Fruit fly (Drosophila melanogaster) whole organism, embryonic: ENCODE results near the gene Snr1.

Experiments used
- Ada2b ChIP-seq: fragments of 200-800 bp; sonication (Bioruptor generic); IDR thresholded peaks from 2 replicates; pipeline ENCODE4 v1.3.6; 2022; ENCODE audit warnings: missing biosample characterization, missing genetic modification characterization
- CG12659 ChIP-seq: fragments of 200-800 bp; sonication (Bioruptor generic); optimal IDR thresholded peaks from 3 replicates; lab custom pipeline; 2017; ENCODE audit warnings: mild to moderate bottlenecking, missing biosample characterization, missing genetic modification reagents, missing genetic modification characterization
- CG12942 ChIP-seq: fragments of 200-800 bp; sonication (Bioruptor generic); optimal IDR thresholded peaks from 3 replicates; lab custom pipeline; 2016; ENCODE audit warnings: missing biosample characterization, missing genetic modification characterization
- CG13624 ChIP-seq: fragments of 200-800 bp; sonication (Bioruptor generic); optimal IDR thresholded peaks from 2 replicates; lab custom pipeline; 2016; ENCODE audit warnings: missing biosample characterization, missing genetic modification characterization
- CG1647 ChIP-seq: fragments of 200-800 bp; sonication (Bioruptor generic); optimal IDR thresholded peaks from 3 replicates; lab custom pipeline; 2016; ENCODE audit warnings: missing biosample characterization, missing genetic modification characterization
- CG17385 ChIP-seq: fragments of 200-800 bp; sonication (Bioruptor generic); optimal IDR thresholded peaks from 3 replicates; lab custom pipeline; 2018; ENCODE audit warnings: missing biosample characterization, mild to moderate bottlenecking, missing genetic modification characterization
- CG17802 ChIP-seq: fragments of 200-800 bp; sonication (Bioruptor generic); optimal IDR thresholded peaks from 2 replicates; lab custom pipeline; 2018; ENCODE audit warnings: missing biosample characterization, mild to moderate bottlenecking, missing genetic modification characterization, moderate library complexity
- CG2199 ChIP-seq: fragments of 200-800 bp; sonication (Bioruptor generic); IDR thresholded peaks from 3 replicates; pipeline ENCODE4 v1.3.6; 2022; ENCODE audit warnings: missing biosample characterization, missing genetic modification characterization
- CG30020 ChIP-seq: fragments of 200-800 bp; optimal IDR thresholded peaks from 2 replicates; lab custom pipeline; 2019; ENCODE audit warnings: missing biosample characterization, mild to moderate bottlenecking, missing genetic modification characterization, moderate library complexity
- CG3163 ChIP-seq: fragments of 200-800 bp; sonication (Bioruptor generic); optimal IDR thresholded peaks from 3 replicates; lab custom pipeline; 2016; ENCODE audit warnings: missing biosample characterization, missing genetic modification characterization
- CG32772 ChIP-seq: fragments of 200-800 bp; sonication (Bioruptor generic); IDR thresholded peaks from 2 replicates; pipeline ENCODE4 v1.3.6; 2022; ENCODE audit warnings: missing biosample characterization, missing genetic modification characterization
- CG43689 ChIP-seq: fragments of 200-800 bp; sonication (Bioruptor generic); IDR thresholded peaks from 2 replicates; pipeline ENCODE4 v1.3.6; 2022; ENCODE audit warnings: missing biosample characterization, missing genetic modification characterization
- CG7271 ChIP-seq: fragments of 200-800 bp; sonication (Bioruptor generic); optimal IDR thresholded peaks from 2 replicates; lab custom pipeline; 2018; ENCODE audit warnings: missing biosample characterization, mild to moderate bottlenecking, missing genetic modification characterization, moderate library complexity
- CG7786 ChIP-seq: fragments of 200-800 bp; sonication (Bioruptor generic); optimal IDR thresholded peaks from 2 replicates; lab custom pipeline; 2016; ENCODE audit warnings: missing biosample characterization, missing genetic modification characterization
- Doc2 ChIP-seq: fragments of 200-800 bp; sonication (Bioruptor generic); IDR thresholded peaks from 2 replicates; pipeline ENCODE4 v1.3.6; 2022; ENCODE audit warnings: missing biosample characterization, missing genetic modification characterization
- Dref ChIP-seq: fragments of 200-800 bp; sonication (Bioruptor generic); IDR thresholded peaks from 2 replicates; pipeline ENCODE4 v1.3.6; 2022; ENCODE audit warnings: missing biosample characterization, missing genetic modification characterization
- ERR ChIP-seq: fragments of 200-800 bp; sonication (Bioruptor generic); optimal IDR thresholded peaks from 2 replicates; lab custom pipeline; 2016; ENCODE audit warnings: missing biosample characterization, missing genetic modification characterization
- Eip74EF ChIP-seq, 2 experiments: fragments of 200-800 bp in 1 of 2; fragments of >200 bp in 1 of 2; sonication (Bioruptor generic) in 1 of 2; optimal IDR thresholded peaks; 2 replicates each; lab custom pipeline; 2017 to 2019; ENCODE audit warnings: missing biosample characterization in 2 of 2, missing genetic modification characterization in 2 of 2, mild to moderate bottlenecking in 1 of 2, moderate library complexity in 1 of 2
- Fer2 ChIP-seq: fragments of 200-800 bp; sonication (Bioruptor generic); optimal IDR thresholded peaks from 2 replicates; lab custom pipeline; 2018; ENCODE audit warnings: missing biosample characterization, mild to moderate bottlenecking, missing genetic modification characterization, moderate library complexity
- H15 ChIP-seq: fragments of 200-800 bp; sonication (Bioruptor generic); IDR thresholded peaks from 3 replicates; pipeline ENCODE4 v1.3.6; 2022; ENCODE audit warnings: missing biosample characterization, missing genetic modification characterization
- NC2β ChIP-seq: fragments of 200-800 bp; sonication (Bioruptor generic); optimal IDR thresholded peaks from 2 replicates; lab custom pipeline; 2016; ENCODE audit warnings: missing biosample characterization, missing genetic modification characterization
- NfI ChIP-seq: fragments of 200-800 bp; sonication (Bioruptor generic); optimal IDR thresholded peaks from 3 replicates; lab custom pipeline; 2018; ENCODE audit warnings: missing biosample characterization, mild to moderate bottlenecking, missing genetic modification characterization, moderate library complexity
- Rfx ChIP-seq: fragments of 200-800 bp; sonication (Bioruptor generic); IDR thresholded peaks from 2 replicates; pipeline ENCODE4 v1.3.6; 2022; ENCODE audit warnings: missing biosample characterization, missing genetic modification characterization
- Side ChIP-seq: fragments of 200-800 bp; sonication (Bioruptor generic); optimal IDR thresholded peaks from 2 replicates; lab custom pipeline; 2016; ENCODE audit warnings: missing biosample characterization, missing genetic modification characterization
- Six4 ChIP-seq: fragments of 200-800 bp; sonication (Bioruptor generic); optimal IDR thresholded peaks from 2 replicates; lab custom pipeline; 2016; ENCODE audit warnings: missing biosample characterization, missing genetic modification characterization
- Spps ChIP-seq: fragments of 200-800 bp; sonication (Bioruptor generic); optimal IDR thresholded peaks from 2 replicates; lab custom pipeline; 2018; ENCODE audit warnings: missing biosample characterization, mild to moderate bottlenecking, missing genetic modification characterization
- Sry-δ ChIP-seq: fragments of 200-800 bp; sonication (Bioruptor generic); optimal IDR thresholded peaks from 2 replicates; lab custom pipeline; 2016; ENCODE audit warnings: missing biosample characterization, missing genetic modification characterization
- Xrp1 ChIP-seq: fragments of 200-800 bp; sonication (Bioruptor generic); IDR thresholded peaks from 2 replicates; pipeline ENCODE4 v1.3.6; 2022; ENCODE audit warnings: missing biosample characterization, missing genetic modification characterization
- bbx ChIP-seq: fragments of 200-800 bp; sonication (Bioruptor generic); IDR thresholded peaks from 2 replicates; pipeline ENCODE4 v1.3.6; 2022; ENCODE audit warnings: missing biosample characterization, missing genetic modification characterization; ENCODE audit not compliant: partially characterized antibody
- bcd ChIP-seq: fragments of 200-800 bp; sonication (Bioruptor generic); optimal IDR thresholded peaks from 2 replicates; lab custom pipeline; 2017; ENCODE audit warnings: missing biosample characterization, mild to moderate bottlenecking, missing genetic modification characterization
- btn ChIP-seq: fragments of 200-800 bp; sonication (Bioruptor generic); optimal IDR thresholded peaks from 2 replicates; lab custom pipeline; 2016; ENCODE audit warnings: missing biosample characterization, missing genetic modification characterization
- emc ChIP-seq: fragments of 200-800 bp; sonication (Bioruptor generic); optimal IDR thresholded peaks from 2 replicates; lab custom pipeline; 2016; ENCODE audit warnings: missing biosample characterization, missing genetic modification characterization
- ewg ChIP-seq: fragments of 200-800 bp; sonication (Bioruptor generic); optimal IDR thresholded peaks from 3 replicates; lab custom pipeline; 2017; ENCODE audit warnings: mild to moderate bottlenecking, missing biosample characterization, missing genetic modification reagents, missing genetic modification characterization
- fd96Cb ChIP-seq: fragments of 200-800 bp; sonication (Bioruptor generic); optimal IDR thresholded peaks from 2 replicates; lab custom pipeline; 2018; ENCODE audit warnings: missing biosample characterization, mild to moderate bottlenecking, missing genetic modification characterization, moderate library complexity
- gsb-n ChIP-seq: fragments of 200-800 bp; sonication (Bioruptor generic); optimal IDR thresholded peaks from 3 replicates; lab custom pipeline; 2018; ENCODE audit warnings: missing biosample characterization, mild to moderate bottlenecking, missing genetic modification characterization
- hbn ChIP-seq: fragments of 200-800 bp; sonication (Bioruptor generic); IDR thresholded peaks from 2 replicates; pipeline ENCODE4 v1.3.6; 2022; ENCODE audit warnings: missing biosample characterization, missing genetic modification characterization; ENCODE audit not compliant: partially characterized antibody
- inv ChIP-seq: fragments of 200-800 bp; sonication (Bioruptor generic); IDR thresholded peaks from 2 replicates; pipeline ENCODE4 v1.3.6; 2022; ENCODE audit warnings: missing biosample characterization, missing genetic modification characterization; ENCODE audit not compliant: partially characterized antibody
- kay ChIP-seq: fragments of 200-800 bp; sonication (Bioruptor generic); optimal IDR thresholded peaks from 2 replicates; lab custom pipeline; 2016; ENCODE audit warnings: missing biosample characterization, missing genetic modification characterization
- kni ChIP-seq: fragments of 200-800 bp; sonication (Bioruptor generic); optimal IDR thresholded peaks from 3 replicates; lab custom pipeline; 2017; ENCODE audit warnings: mild to moderate bottlenecking, missing biosample characterization, missing genetic modification reagents, missing genetic modification characterization
- lmd ChIP-seq: fragments of 200-800 bp; sonication (Bioruptor generic); IDR thresholded peaks from 2 replicates; pipeline ENCODE4 v1.3.6; 2022; ENCODE audit warnings: missing biosample characterization, missing genetic modification characterization
- mirr ChIP-seq: fragments of 200-800 bp; sonication (Bioruptor generic); optimal IDR thresholded peaks from 3 replicates; lab custom pipeline; 2018; ENCODE audit warnings: missing biosample characterization, mild to moderate bottlenecking, missing genetic modification characterization
- nau ChIP-seq: fragments of 200-800 bp; sonication (Bioruptor generic); optimal IDR thresholded peaks from 3 replicates; lab custom pipeline; 2017; ENCODE audit warnings: missing biosample characterization, mild to moderate bottlenecking, missing genetic modification characterization, missing genetic modification reagents
- pita ChIP-seq: fragments of 200-800 bp; sonication (Bioruptor generic); optimal IDR thresholded peaks from 2 replicates; lab custom pipeline; 2017; ENCODE audit warnings: missing biosample characterization, mild to moderate bottlenecking, missing genetic modification characterization
- scrt ChIP-seq: fragments of 200-800 bp; sonication (Bioruptor generic); optimal IDR thresholded peaks from 2 replicates; lab custom pipeline; 2018; ENCODE audit warnings: missing biosample characterization, mild to moderate bottlenecking, missing genetic modification characterization, moderate library complexity
- sens-2 ChIP-seq: fragments of 200-800 bp; sonication (Bioruptor generic); IDR thresholded peaks from 2 replicates; pipeline ENCODE4 v1.3.6; 2022; ENCODE audit warnings: missing biosample characterization, missing genetic modification characterization
- sim ChIP-seq: fragments of 200-800 bp; sonication (Bioruptor generic); IDR thresholded peaks from 2 replicates; pipeline ENCODE4 v1.3.6; 2022; ENCODE audit warnings: missing biosample characterization, missing genetic modification characterization
- sna ChIP-seq: fragments of 200-800 bp; sonication (Bioruptor generic); IDR thresholded peaks from 2 replicates; pipeline ENCODE4 v1.3.6; 2022; ENCODE audit warnings: missing biosample characterization, missing genetic modification characterization; ENCODE audit not compliant: partially characterized antibody
- stc ChIP-seq: fragments of 200-800 bp; sonication (Bioruptor generic); IDR thresholded peaks from 2 replicates; pipeline ENCODE4 v1.3.6; 2022; ENCODE audit warnings: missing biosample characterization, missing genetic modification characterization
- tin ChIP-seq: fragments of 200-800 bp; sonication (Bioruptor generic); optimal IDR thresholded peaks from 3 replicates; lab custom pipeline; 2016; ENCODE audit warnings: missing biosample characterization, missing genetic modification characterization
- tna ChIP-seq: fragments of 200-800 bp; sonication (Bioruptor generic); IDR thresholded peaks from 2 replicates; pipeline ENCODE4 v1.3.6; 2022; ENCODE audit warnings: missing biosample characterization, missing genetic modification characterization; ENCODE audit not compliant: partially characterized antibody
- ttk ChIP-seq: fragments of 200-800 bp; sonication (Bioruptor generic); IDR thresholded peaks from 2 replicates; pipeline ENCODE4 v2.1.2; 2022; ENCODE audit warnings: missing biosample characterization, missing genetic modification characterization

Gene Snr1

dm6 chr3R:5485295-5485718 lies 14.6 kb downstream of the Snr1 start, which contains the start of gene CG31550 (continued):
- TF ChIP-seq mirr (GFP tag; lab: Kevin White, UChicago) (no peak), CG32772 (GFP tag; lab: Robert Waterston, UW) (peak; percentile 68), Xrp1 (GFP tag; lab: Robert Waterston, UW) (peak; percentile 84), Dref (GFP tag; lab: Robert Waterston, UW) (no peak), sim (GFP tag; lab: Robert Waterston, UW) (no peak), CG7786 (GFP tag; lab: Kevin White, UChicago) (peak; percentile 62), NfI (GFP tag; lab: Kevin White, UChicago) (peak; percentile 76), bcd (GFP tag; lab: Kevin White, UChicago) (peak; percentile 64), inv (GFP tag; lab: Robert Waterston, UW) (no peak), Ada2b (peak; percentile 72), CG12659 (GFP tag; lab: Kevin White, UChicago) (peak; percentile 76), Six4 (peak; percentile 43), tin (GFP tag; lab: Kevin White, UChicago) (peak; percentile 77), stc (no peak; the same call in 1 of the 2 replicates), pita (GFP tag; lab: Kevin White, UChicago) (no peak), nau (no peak), CG17802 (peak; percentile 37), Spps (tag; lab: Kevin White, UChicago) (peak; percentile 23), bbx (GFP tag; lab: Robert Waterston, UW) (no peak), Rfx (peak; percentile 86), CG7271 (peak; percentile 38), CG43689 (no peak), CG3163 (no peak), CG12942 (peak; percentile 59), kni (GFP tag; lab: Kevin White, UChicago) (no peak), btn (GFP tag; lab: Kevin White, UChicago) (no peak), NC2β (GFP tag; lab: Kevin White, UChicago) (no peak), hbn (GFP tag; lab: Robert Waterston, UW) (no peak), ewg (GFP tag; lab: Kevin White, UChicago) (peak; percentile 42), ttk (GFP tag; lab: Robert Waterston, UW) (peak; percentile 60), sna (GFP tag; lab: Robert Waterston, UW) (no peak), Eip74EF (GFP tag; optimal IDR thresholded peaks at IDR 0.05; lab: Kevin White, UChicago) (no peak), CG13624 (GFP tag; lab: Kevin White, UChicago) (peak; percentile 59), CG1647 (GFP tag; lab: Kevin White, UChicago) (peak; percentile 45), Fer2 (tag; lab: Kevin White, UChicago) (peak; percentile 44), kay (GFP tag; lab: Kevin White, UChicago) (no peak), CG2199 (GFP tag; lab: Robert Waterston, UW) (no peak), CG30020 (tag; lab: Kevin White, UChicago) (peak; percentile 62), scrt (GFP tag; lab: Kevin White, UChicago) (no peak), fd96Cb (tag; lab: Kevin White, UChicago) (peak; percentile 54), Doc2 (no peak), sens-2 (GFP tag; lab: Robert Waterston, UW) (no peak), ERR (GFP tag; lab: Kevin White, UChicago) (no peak), emc (GFP tag; lab: Kevin White, UChicago) (peak; percentile 1), CG17385 (GFP tag; lab: Kevin White, UChicago) (peak; percentile 65), tna (GFP tag; lab: Robert Waterston, UW) (no peak), gsb-n (tag; lab: Kevin White, UChicago) (no peak), Side (GFP tag; lab: Kevin White, UChicago) (peak; percentile 27), Sry-δ (GFP tag; lab: Kevin White, UChicago) (no peak), lmd (GFP tag; lab: Robert Waterston, UW) (peak; percentile 83), H15 (GFP tag; lab: Robert Waterston, UW) (peak; percentile 72; the same call in 2 of the 3 replicates)
